Worm (Caenorhabditis elegans) whole organism, mixed stage, embryonic: ENCODE results near the gene K12H6.4.

Source experiments
- blmp-1 ChIP-seq: fragments of 150-350 bp; optimal IDR thresholded peaks from 2 replicates; lab custom pipeline; 2014; ENCODE audit warnings: missing biosample characterization, missing genetic modification characterization
- ceh-39 ChIP-seq: fragments of 150-350 bp; optimal IDR thresholded peaks from 2 replicates; lab custom pipeline; 2014; ENCODE audit warnings: missing biosample characterization, missing genetic modification characterization
- ceh-43 ChIP-seq: fragments of 200-800 bp; sonication (Bioruptor generic); optimal IDR thresholded peaks from 2 replicates; lab custom pipeline; 2018; ENCODE audit warnings: mild to moderate bottlenecking, missing genetic modification characterization, moderate library complexity, missing compliant biosample characterization
- ceh-83 ChIP-seq: fragments of 200-800 bp; sonication (Bioruptor generic); optimal IDR thresholded peaks from 2 replicates; lab custom pipeline; 2018; ENCODE audit warnings: mild to moderate bottlenecking, missing genetic modification characterization, missing compliant biosample characterization
- ces-1 ChIP-seq: fragments of 150-350 bp; optimal IDR thresholded peaks from 2 replicates; lab custom pipeline; 2014; ENCODE audit warnings: missing biosample characterization, missing genetic modification reagents, missing genetic modification characterization
- drap-1 ChIP-seq: fragments of 200-800 bp; sonication (Bioruptor generic); optimal IDR thresholded peaks from 3 replicates; lab custom pipeline; 2018; ENCODE audit warnings: mild to moderate bottlenecking, missing genetic modification characterization, missing compliant biosample characterization
- elt-1 ChIP-seq: sonication (generic microtip); optimal IDR thresholded peaks from 2 replicates; lab custom pipeline; 2017; ENCODE audit warnings: missing genetic modification characterization, mild to moderate bottlenecking, missing compliant biosample characterization, antibody characterized with exemption, moderate library complexity, borderline replicate concordance; ENCODE audit not compliant: insufficient read depth
- elt-3 ChIP-seq: fragments of 150-350 bp; optimal IDR thresholded peaks from 2 replicates; lab custom pipeline; 2014; ENCODE audit warnings: missing biosample characterization, missing genetic modification characterization
- ham-2 ChIP-seq: fragments of 200-800 bp; sonication (Bioruptor generic); optimal IDR thresholded peaks from 2 replicates; lab custom pipeline; 2018; ENCODE audit warnings: mild to moderate bottlenecking, missing genetic modification characterization, missing compliant biosample characterization
- hlh-1 ChIP-seq: fragments of 150-350 bp; optimal IDR thresholded peaks from 2 replicates; lab custom pipeline; 2014; ENCODE audit warnings: missing biosample characterization, missing genetic modification reagents, missing genetic modification characterization
- lin-13 ChIP-seq: fragments of 150-350 bp; optimal IDR thresholded peaks from 2 replicates; lab custom pipeline; 2014; ENCODE audit warnings: missing biosample characterization, missing genetic modification characterization
- lin-32 ChIP-seq: fragments of 200-800 bp; sonication (Bioruptor generic); optimal IDR thresholded peaks from 2 replicates; lab custom pipeline; 2018; ENCODE audit warnings: mild to moderate bottlenecking, missing genetic modification characterization, missing compliant biosample characterization
- lsy-2 ChIP-seq: fragments of 150-350 bp; optimal IDR thresholded peaks from 2 replicates; lab custom pipeline; 2014; ENCODE audit warnings: missing biosample characterization, missing genetic modification characterization
- mep-1 ChIP-seq: fragments of 150-350 bp; optimal IDR thresholded peaks from 2 replicates; lab custom pipeline; 2017; ENCODE audit warnings: missing biosample characterization, missing genetic modification reagents, missing genetic modification characterization, inconsistent platforms
- mls-2 ChIP-seq: sonication (generic microtip); optimal IDR thresholded peaks from 2 replicates; lab custom pipeline; 2016; ENCODE audit warnings: mild to moderate bottlenecking, missing genetic modification characterization, moderate library complexity, missing compliant biosample characterization
- nhr-12 ChIP-seq: fragments of 150-350 bp; optimal IDR thresholded peaks from 2 replicates; lab custom pipeline; 2014; ENCODE audit warnings: missing biosample characterization, missing genetic modification characterization
- nhr-2 ChIP-seq: fragments of 150-350 bp; optimal IDR thresholded peaks from 2 replicates; lab custom pipeline; 2014; ENCODE audit warnings: missing biosample characterization, missing genetic modification characterization
- nhr-237 ChIP-seq: fragments of 150-350 bp; optimal IDR thresholded peaks from 2 replicates; lab custom pipeline; 2014; ENCODE audit warnings: missing biosample characterization, missing genetic modification characterization
- nhr-28 ChIP-seq: fragments of 150-350 bp; optimal IDR thresholded peaks from 2 replicates; lab custom pipeline; 2014; ENCODE audit warnings: missing biosample characterization, missing genetic modification characterization
- nhr-76 ChIP-seq: sonication (generic microtip); optimal IDR thresholded peaks from 2 replicates; lab custom pipeline; 2017; ENCODE audit warnings: missing biosample characterization, missing genetic modification characterization
- pha-4 ChIP-seq: fragments of 150-350 bp; optimal IDR thresholded peaks from 2 replicates; lab custom pipeline; 2018; ENCODE audit warnings: missing biosample characterization, missing genetic modification reagents, missing genetic modification characterization
- sem-2 ChIP-seq: fragments of 200-800 bp; sonication (Bioruptor generic); optimal IDR thresholded peaks from 2 replicates; lab custom pipeline; 2018; ENCODE audit warnings: mild to moderate bottlenecking, missing genetic modification characterization, missing compliant biosample characterization
- snpc-4 ChIP-seq: fragments of 150-350 bp; optimal IDR thresholded peaks from 2 replicates; lab custom pipeline; 2014; ENCODE audit warnings: missing biosample characterization, missing genetic modification characterization
- sptf-1 ChIP-seq: sonication (generic microtip); optimal IDR thresholded peaks from 2 replicates; lab custom pipeline; 2017; ENCODE audit warnings: mild to moderate bottlenecking, missing genetic modification characterization, moderate library complexity, missing compliant biosample characterization
- tbx-8 ChIP-seq: fragments of 200-800 bp; sonication (Bioruptor generic); optimal IDR thresholded peaks from 2 replicates; lab custom pipeline; 2018; ENCODE audit warnings: mild to moderate bottlenecking, missing genetic modification characterization, moderate library complexity, missing compliant biosample characterization
- unc-39 ChIP-seq: fragments of 150-350 bp; optimal IDR thresholded peaks from 2 replicates; lab custom pipeline; 2014; ENCODE audit warnings: missing biosample characterization, missing genetic modification characterization
- unc-62 ChIP-seq: fragments of 150-350 bp; optimal IDR thresholded peaks from 2 replicates; lab custom pipeline; 2014; ENCODE audit warnings: missing biosample characterization, missing genetic modification reagents, missing genetic modification characterization
- zip-8 ChIP-seq: fragments of 150-350 bp; optimal IDR thresholded peaks from 2 replicates; lab custom pipeline; 2014; ENCODE audit warnings: missing biosample characterization, missing genetic modification characterization

K12H6.4 gene

DNA sequence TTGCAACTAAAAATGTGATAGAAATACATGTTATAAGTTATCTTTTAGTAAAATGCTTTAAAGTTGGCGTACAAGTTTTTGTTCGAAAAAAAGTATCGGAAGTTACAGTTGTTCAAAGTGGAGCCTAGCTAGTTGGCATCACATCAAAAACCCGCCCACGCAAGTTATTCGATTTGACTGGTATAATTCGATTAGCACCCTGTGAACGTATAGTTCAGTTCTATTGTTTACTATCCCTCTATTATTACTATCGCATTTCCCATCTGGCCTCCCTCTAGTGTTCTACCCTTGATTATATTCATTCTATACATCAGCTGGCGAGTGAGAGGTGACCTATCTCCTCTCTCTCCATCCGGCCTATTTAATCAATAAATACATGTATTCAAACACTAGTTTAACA lies 14.9 kb upstream of the K12H6.4 start, which contains the start of gene Y110A2AL.4:
Gene Y110A2AL.4 (plus strand): TSS at position 301 of the 400 bp plus-strand sequence.
- TF ChIP-seq elt-1 = peak; percentile 12

DNA sequence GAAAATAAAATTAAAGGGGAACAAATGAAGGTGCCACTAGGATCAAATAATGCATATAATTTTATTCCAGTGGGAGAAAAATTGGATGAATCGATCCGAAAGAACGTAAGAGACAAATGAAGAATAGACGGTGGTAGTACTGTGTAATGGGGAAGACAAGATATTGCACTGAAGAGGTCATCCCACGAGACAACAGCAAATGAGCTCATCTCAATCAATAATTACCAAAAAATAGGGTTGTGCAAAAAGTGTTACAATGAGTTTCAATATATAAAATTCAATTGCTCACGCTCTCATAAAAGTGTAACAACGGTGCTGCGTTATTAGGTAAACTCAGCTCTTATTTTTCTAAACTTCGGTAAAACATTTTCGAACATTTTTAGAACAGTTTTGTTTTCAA lies 12.8 kb upstream of the K12H6.4 start, which contains the start of gene K12H6.7:
Gene K12H6.7 (minus strand): TSS at position 101 of the 400 bp plus-strand sequence.
- TF ChIP-seq mls-2 (tag; lab: Kevin White, UChicago) = no peak
- no peak for TF ChIP-seq zip-8 (tag; lab: Kevin White, UChicago)
- no peak for TF ChIP-seq tbx-8 (GFP tag; lab: Kevin White, UChicago)
- TF ChIP-seq nhr-28 (tag; lab: Kevin White, UChicago) = no peak
- TF ChIP-seq lin-13 (tag; lab: Kevin White, UChicago) = no peak
- no peak for TF ChIP-seq unc-62
- TF ChIP-seq drap-1 (GFP tag; lab: Kevin White, UChicago) = no peak
- no peak for TF ChIP-seq nhr-76 (tag; lab: Kevin White, UChicago)
- no peak for TF ChIP-seq nhr-2 (tag; lab: Kevin White, UChicago)
- TF ChIP-seq blmp-1 (tag; lab: Kevin White, UChicago) = no peak
- no peak for TF ChIP-seq elt-3 (tag; lab: Kevin White, UChicago)
- no peak for TF ChIP-seq lsy-2
- TF ChIP-seq snpc-4 = no peak
- TF ChIP-seq nhr-12 (tag; lab: Kevin White, UChicago) = no peak

DNA sequence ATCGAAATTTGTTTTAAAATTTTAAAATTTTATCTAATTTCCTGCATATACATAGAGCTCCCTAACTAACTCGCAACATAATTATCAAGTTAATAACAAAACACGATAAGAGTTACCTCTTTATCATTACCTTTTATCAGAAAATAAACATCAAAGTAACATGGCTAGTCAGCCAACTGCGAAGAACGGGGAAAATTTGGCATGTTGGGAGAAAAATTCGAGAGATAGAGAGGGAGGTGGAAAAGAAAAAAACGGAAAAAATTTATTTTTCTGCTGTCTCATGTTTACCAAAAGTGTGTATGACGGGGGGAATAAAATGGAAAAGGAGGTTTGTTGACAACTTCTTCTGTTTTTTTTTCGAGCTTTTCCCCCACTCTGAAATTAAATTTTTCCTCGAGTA lies 10.0 kb upstream of the K12H6.4 start:
- TF ChIP-seq lin-13 (tag; lab: Kevin White, UChicago) (no peak), ces-1 (GFP tag; lab: Kevin White, UChicago) (peak; percentile 8)

DNA sequence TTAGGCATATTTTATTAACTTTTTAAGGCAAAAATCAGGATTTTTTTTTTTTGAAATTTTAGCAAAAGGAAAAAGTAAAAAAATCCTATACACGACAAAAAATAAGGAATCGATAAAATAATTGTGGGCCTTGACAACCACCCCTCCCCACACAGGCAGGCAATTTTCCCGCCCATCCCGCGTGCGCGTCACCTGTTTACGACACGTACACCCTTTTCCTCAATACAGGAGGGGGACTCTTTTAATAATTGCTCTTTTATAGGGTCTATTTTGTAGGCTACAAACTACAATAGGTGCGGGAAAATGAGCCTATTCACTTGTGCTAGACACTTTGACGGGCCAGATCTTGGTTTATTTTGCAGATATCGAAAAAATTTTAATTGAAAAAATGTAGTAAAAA lies 8.5 kb upstream of the K12H6.4 start:
- no peak for TF ChIP-seq mep-1 (tag; lab: Kevin White, UChicago)
- peak; percentile 52 for TF ChIP-seq nhr-12 (tag; lab: Kevin White, UChicago)
- no peak for TF ChIP-seq nhr-28 (tag; lab: Kevin White, UChicago)
- TF ChIP-seq unc-39 (tag; lab: Kevin White, UChicago) = no peak
- TF ChIP-seq nhr-237 (tag; lab: Kevin White, UChicago) = no peak
- no peak for TF ChIP-seq elt-3 (tag; lab: Kevin White, UChicago)
- TF ChIP-seq nhr-76 (tag; lab: Kevin White, UChicago) = no peak
- peak; percentile 34 for TF ChIP-seq mls-2 (tag; lab: Kevin White, UChicago)
- TF ChIP-seq ces-1 (GFP tag; lab: Kevin White, UChicago) = no peak
- TF ChIP-seq ceh-39 (tag; lab: Kevin White, UChicago) = peak; percentile 52
- TF ChIP-seq ceh-43 (GFP tag; lab: Kevin White, UChicago) = peak; percentile 61
- peak; percentile 81 for TF ChIP-seq hlh-1 (tag; lab: Kevin White, UChicago)
- no peak for TF ChIP-seq sem-2 (GFP tag; lab: Kevin White, UChicago)
- no peak for TF ChIP-seq nhr-2 (tag; lab: Kevin White, UChicago)
- no peak for TF ChIP-seq lsy-2
- no peak for TF ChIP-seq sptf-1 (tag; lab: Kevin White, UChicago)
- no peak for TF ChIP-seq ceh-83 (GFP tag; lab: Kevin White, UChicago)

DNA sequence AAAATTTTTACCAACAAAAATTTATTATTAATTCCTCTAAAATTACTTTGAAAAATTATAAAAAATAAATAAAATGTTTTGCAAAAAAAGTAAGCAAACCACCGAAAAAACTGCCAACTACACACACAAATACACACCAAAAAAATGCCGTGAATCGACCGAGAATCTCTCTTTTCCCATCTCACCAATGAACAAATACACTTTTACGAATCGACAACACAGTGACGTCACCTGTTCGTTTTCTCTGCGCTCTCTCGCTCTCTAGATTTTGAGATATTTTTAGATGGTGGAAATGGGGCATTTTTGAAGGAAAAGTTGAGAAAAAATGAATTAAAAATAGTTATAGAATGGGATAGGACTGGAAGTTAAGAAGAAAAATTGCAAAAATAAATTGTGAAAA lies 8.0 kb upstream of the K12H6.4 start:
- TF ChIP-seq nhr-76 (tag; lab: Kevin White, UChicago) (no peak), hlh-1 (tag; lab: Kevin White, UChicago) (peak; percentile 1)

- no peak for TF ChIP-seq ceh-83 (GFP tag; lab: Kevin White, UChicago)
- no peak for TF ChIP-seq ham-2
- TF ChIP-seq sem-2 (GFP tag; lab: Kevin White, UChicago) = no peak
- no peak for TF ChIP-seq lin-32 (GFP tag; lab: Kevin White, UChicago)
- no peak for TF ChIP-seq mep-1 (tag; lab: Kevin White, UChicago)
- no peak for TF ChIP-seq blmp-1 (tag; lab: Kevin White, UChicago)
- TF ChIP-seq pha-4 (tag; lab: Kevin White, UChicago) = no peak
- TF ChIP-seq nhr-237 (tag; lab: Kevin White, UChicago) = no peak
Observed at ce11 chrII:2831173-2831572, 7.1 kb upstream of the K12H6.4 start, which contains the start of gene K12H6.6. K12H6.6 (minus strand) TSS chrII:2831233.
